Fruit fly (Drosophila melanogaster): Measurements from ENCODE around the gene CG14891.

Gene CG14891

dm6 chr3R:16614241-16614640, 42.9 kb downstream of the CG14891 start, which contains the start of gene CG10340 (continued):
- TF ChIP-seq CG9876 (GFP tag; optimal IDR thresholded peaks at IDR 0.05) (no peak), hbn (GFP tag; IDR thresholded peaks at IDR 0.05; ENCODE audit: partially characterized antibody) (peak; percentile 79), wek (GFP tag; optimal IDR thresholded peaks at IDR 0.05) (no peak), CG13123 (GFP tag; optimal IDR thresholded peaks at IDR 0.05) (no peak), jing (GFP tag; optimal IDR thresholded peaks at IDR 0.05) (no peak), mirr (GFP tag; optimal IDR thresholded peaks at IDR 0.05) (no peak), ap (GFP tag; IDR thresholded peaks at IDR 0.05) (no peak), CG18619 (GFP tag; optimal IDR thresholded peaks at IDR 0.05) (no peak), CG14710 (tag; optimal IDR thresholded peaks at IDR 0.05) (peak; percentile 51), tll (GFP tag; optimal IDR thresholded peaks at IDR 0.05) (no peak), stc (GFP tag; IDR thresholded peaks at IDR 0.05) (no peak), CG13775 (GFP tag; optimal IDR thresholded peaks at IDR 0.05) (peak; percentile 31), sr (GFP tag; IDR thresholded peaks at IDR 0.05) (no peak), CG7786 (GFP tag; optimal IDR thresholded peaks at IDR 0.05) (no peak), CG6654 (GFP tag; optimal IDR thresholded peaks at IDR 0.05) (no peak), CG11723 (GFP tag; optimal IDR thresholded peaks at IDR 0.05) (no peak), CG10462 (GFP tag; optimal IDR thresholded peaks at IDR 0.05) (no peak), Hand (GFP tag; optimal IDR thresholded peaks at IDR 0.05) (no peak), ase (GFP tag; IDR thresholded peaks at IDR 0.05) (no peak), dimm (GFP tag; IDR thresholded peaks at IDR 0.05) (no peak), btn (GFP tag; optimal IDR thresholded peaks at IDR 0.05) (no peak), Vsx1 (GFP tag; optimal IDR thresholded peaks at IDR 0.05) (no peak), H15 (GFP tag; IDR thresholded peaks at IDR 0.05) (no peak), org-1 (GFP tag; optimal IDR thresholded peaks at IDR 0.05) (no peak), kah (GFP tag; optimal IDR thresholded peaks at IDR 0.05) (no peak), twi (tag; optimal IDR thresholded peaks at IDR 0.05) (no peak), sima (GFP tag; optimal IDR thresholded peaks at IDR 0.05) (no peak), Stat92E (GFP tag; optimal IDR thresholded peaks at IDR 0.05) (no peak), D19B (GFP tag; optimal IDR thresholded peaks at IDR 0.05) (no peak), CG11456 (GFP tag; IDR thresholded peaks at IDR 0.05) (no peak), da (GFP tag; optimal IDR thresholded peaks at IDR 0.05) (no peak), CG7839 (tag; optimal IDR thresholded peaks at IDR 0.05) (no peak)

dm6 chr3R:16615009-16615408, 43.7 kb downstream of the CG14891 start, which contains the start of gene CG17562:
CG17562 (plus strand) TSS chr3R:16615309.
- TF ChIP-seq dimm (GFP tag; IDR thresholded peaks at IDR 0.05), result no peak
- TF ChIP-seq Pdp1 (GFP tag; optimal IDR thresholded peaks at IDR 0.05), result no peak
- TF ChIP-seq zf30C (GFP tag; optimal IDR thresholded peaks at IDR 0.05), result no peak
- no peak for TF ChIP-seq Dll (GFP tag; IDR thresholded peaks at IDR 0.05; ENCODE audit: partially characterized antibody)
- TF ChIP-seq abd-A (tag; optimal IDR thresholded peaks at IDR 0.05), result no peak
- TF ChIP-seq CG15479 (GFP tag; optimal IDR thresholded peaks at IDR 0.05), result no peak
- TF ChIP-seq NC2β (GFP tag; optimal IDR thresholded peaks at IDR 0.05), result no peak
- no peak for TF ChIP-seq H2.0 (GFP tag; IDR thresholded peaks at IDR 0.05)
- no peak for TF ChIP-seq CG8359 (GFP tag; optimal IDR thresholded peaks at IDR 0.05; ENCODE audit: borderline replicate concordance)
- no peak for TF ChIP-seq CG7786 (GFP tag; optimal IDR thresholded peaks at IDR 0.05)
- no peak for TF ChIP-seq CG10959 (GFP tag; IDR thresholded peaks at IDR 0.05)
- no peak for TF ChIP-seq stwl (tag; optimal IDR thresholded peaks at IDR 0.05)

Data from whole organism, embryonic.